Worm (Caenorhabditis elegans) whole organism, late embryonic: Measurements from ENCODE around the gene C29F7.10.
"Not testable (repeated sequence)": the region's sequence is repeated elsewhere in the genome, so short reads cannot be mapped to it uniquely, and the experiment has no call there.

Experiments
- C38D4.7 ChIP-seq: fragments of 200-800 bp; sonication (Bioruptor generic); optimal IDR thresholded peaks from 2 replicates; lab custom pipeline; 2018; ENCODE audit warnings: mild to moderate bottlenecking, missing genetic modification characterization, moderate library complexity, missing compliant biosample characterization
- F13H6.1 ChIP-seq: sonication (generic microtip); optimal IDR thresholded peaks from 2 replicates; lab custom pipeline; 2016; ENCODE audit warnings: missing genetic modification characterization, missing compliant biosample characterization
- T23F11.4 ChIP-seq: fragments of 200-800 bp; sonication (Bioruptor generic); optimal IDR thresholded peaks from 2 replicates; lab custom pipeline; 2018; ENCODE audit warnings: mild to moderate bottlenecking, missing genetic modification characterization, missing compliant biosample characterization
- Y22D7AL.16 ChIP-seq: sonication (generic microtip); optimal IDR thresholded peaks from 2 replicates; lab custom pipeline; 2016; ENCODE audit warnings: missing genetic modification characterization, missing compliant biosample characterization
- ahr-1 ChIP-seq: sonication (generic microtip); optimal IDR thresholded peaks from 2 replicates; lab custom pipeline; 2016; ENCODE audit warnings: missing genetic modification characterization, missing compliant biosample characterization
- ama-1 ChIP-seq: fragments of 150-350 bp; optimal IDR thresholded peaks from 2 replicates; lab custom pipeline; 2014
- ceh-14 ChIP-seq: sonication (generic microtip); optimal IDR thresholded peaks from 2 replicates; lab custom pipeline; 2016; ENCODE audit warnings: missing genotype, missing genetic modification characterization, missing compliant biosample characterization
- ceh-18 ChIP-seq: sonication (generic microtip); optimal IDR thresholded peaks from 2 replicates; lab custom pipeline; 2016; ENCODE audit warnings: missing genetic modification characterization, missing compliant biosample characterization
- ceh-24 ChIP-seq: sonication (generic microtip); optimal IDR thresholded peaks from 2 replicates; lab custom pipeline; 2016; ENCODE audit warnings: mild to moderate bottlenecking, missing genetic modification characterization, missing compliant biosample characterization
- ceh-30 ChIP-seq: fragments of 150-350 bp; optimal IDR thresholded peaks from 2 replicates; lab custom pipeline; 2014; ENCODE audit warnings: missing biosample characterization, missing genetic modification characterization
- ceh-31 ChIP-seq: sonication (generic microtip); optimal IDR thresholded peaks from 2 replicates; lab custom pipeline; 2016; ENCODE audit warnings: missing genetic modification characterization, missing compliant biosample characterization
- ceh-34 ChIP-seq: sonication (generic microtip); optimal IDR thresholded peaks from 2 replicates; lab custom pipeline; 2016; ENCODE audit warnings: mild to moderate bottlenecking, missing genetic modification characterization, missing compliant biosample characterization
- ceh-48 ChIP-seq: sonication (generic microtip); optimal IDR thresholded peaks from 2 replicates; lab custom pipeline; 2016; ENCODE audit warnings: missing genetic modification characterization, inconsistent platforms, missing compliant biosample characterization
- ceh-6 ChIP-seq: fragments of 200-800 bp; sonication (Bioruptor generic); optimal IDR thresholded peaks from 2 replicates; lab custom pipeline; 2018; ENCODE audit warnings: mild to moderate bottlenecking, missing genetic modification characterization, missing compliant biosample characterization
- che-1 ChIP-seq: sonication (generic microtip); optimal IDR thresholded peaks from 2 replicates; lab custom pipeline; 2016; ENCODE audit warnings: mild to moderate bottlenecking, missing genetic modification characterization, missing compliant biosample characterization
- dve-1 ChIP-seq: sonication (generic microtip); optimal IDR thresholded peaks from 2 replicates; lab custom pipeline; 2017; ENCODE audit warnings: antibody characterized with exemption, mild to moderate bottlenecking, missing genetic modification characterization, missing compliant biosample characterization
- elt-2 ChIP-seq: sonication (generic microtip); optimal IDR thresholded peaks from 2 replicates; lab custom pipeline; 2016; ENCODE audit warnings: missing genetic modification reagents, missing genetic modification characterization, missing compliant biosample characterization
- ets-4 ChIP-seq: sonication (generic microtip); optimal IDR thresholded peaks from 2 replicates; lab custom pipeline; 2016; ENCODE audit warnings: missing genetic modification characterization, missing compliant biosample characterization
- fax-1 ChIP-seq: sonication (generic microtip); optimal IDR thresholded peaks from 2 replicates; lab custom pipeline; 2016; ENCODE audit warnings: missing genotype, missing genetic modification characterization, missing compliant biosample characterization
- fkh-10 ChIP-seq: fragments of 150-350 bp; optimal IDR thresholded peaks from 2 replicates; lab custom pipeline; 2014; ENCODE audit warnings: missing biosample characterization, missing genetic modification reagents, missing genetic modification characterization
- gmeb-2 ChIP-seq: sonication (generic microtip); optimal IDR thresholded peaks from 2 replicates; lab custom pipeline; 2016; ENCODE audit warnings: missing genetic modification characterization, inconsistent platforms, missing compliant biosample characterization
- hlh-15 ChIP-seq: sonication (generic microtip); optimal IDR thresholded peaks from 2 replicates; lab custom pipeline; 2016; ENCODE audit warnings: missing genetic modification characterization, missing compliant biosample characterization
- hlh-6 ChIP-seq: sonication (generic microtip); optimal IDR thresholded peaks from 2 replicates; lab custom pipeline; 2016; ENCODE audit warnings: missing genotype, missing genetic modification characterization, missing compliant biosample characterization
- lim-6 ChIP-seq: sonication (generic microtip); optimal IDR thresholded peaks from 2 replicates; lab custom pipeline; 2016; ENCODE audit warnings: missing genetic modification characterization, missing compliant biosample characterization
- lin-11 ChIP-seq: fragments of 200-800 bp; sonication (Bioruptor generic); optimal IDR thresholded peaks from 2 replicates; lab custom pipeline; 2018; ENCODE audit warnings: mild to moderate bottlenecking, missing genetic modification characterization, missing compliant biosample characterization
- madf-2 ChIP-seq: sonication (generic microtip); optimal IDR thresholded peaks from 2 replicates; lab custom pipeline; 2017; ENCODE audit warnings: missing genetic modification characterization, missing compliant biosample characterization
- nhr-11 ChIP-seq: fragments of 150-350 bp; optimal IDR thresholded peaks from 2 replicates; lab custom pipeline; 2014; ENCODE audit warnings: missing biosample characterization, missing genetic modification characterization
- odd-2 ChIP-seq: sonication (generic microtip); optimal IDR thresholded peaks from 2 replicates; lab custom pipeline; 2017; ENCODE audit warnings: antibody characterized with exemption, mild to moderate bottlenecking, missing genetic modification characterization, missing compliant biosample characterization
- pag-3 ChIP-seq: sonication (generic microtip); optimal IDR thresholded peaks from 2 replicates; lab custom pipeline; 2016; ENCODE audit warnings: missing compliant biosample characterization, missing genetic modification characterization, borderline replicate concordance
- pax-1 ChIP-seq: fragments of 150-350 bp; optimal IDR thresholded peaks from 2 replicates; lab custom pipeline; 2014; ENCODE audit warnings: missing biosample characterization, missing genetic modification characterization
- pha-2 ChIP-seq: sonication (generic microtip); optimal IDR thresholded peaks from 2 replicates; lab custom pipeline; 2017; ENCODE audit warnings: mild to moderate bottlenecking, missing genetic modification characterization, missing compliant biosample characterization
- pqm-1 ChIP-seq: sonication (generic microtip); optimal IDR thresholded peaks from 2 replicates; lab custom pipeline; 2016; ENCODE audit warnings: missing genetic modification characterization, missing compliant biosample characterization
- pros-1 ChIP-seq: fragments of 150-350 bp; optimal IDR thresholded peaks from 2 replicates; lab custom pipeline; 2014; ENCODE audit warnings: missing biosample characterization, missing genetic modification reagents, missing genetic modification characterization
- ref-2 ChIP-seq: sonication (generic microtip); optimal IDR thresholded peaks from 2 replicates; lab custom pipeline; 2016; ENCODE audit warnings: missing genetic modification characterization, missing compliant biosample characterization
- rnt-1 ChIP-seq: sonication (generic microtip); optimal IDR thresholded peaks from 2 replicates; lab custom pipeline; 2016; ENCODE audit warnings: missing genetic modification characterization, missing compliant biosample characterization
- sdc-2 ChIP-seq: sonication (generic microtip); optimal IDR thresholded peaks from 2 replicates; lab custom pipeline; 2016; ENCODE audit warnings: missing genotype, missing genetic modification characterization, missing compliant biosample characterization
- sox-4 ChIP-seq: sonication (generic microtip); optimal IDR thresholded peaks from 2 replicates; lab custom pipeline; 2017; ENCODE audit warnings: mild to moderate bottlenecking, missing genetic modification characterization, inconsistent platforms, missing compliant biosample characterization
- syd-9 ChIP-seq: sonication (generic microtip); optimal IDR thresholded peaks from 2 replicates; lab custom pipeline; 2016; ENCODE audit warnings: mild to moderate bottlenecking, missing genetic modification characterization, moderate library complexity, missing compliant biosample characterization
- tbx-7 ChIP-seq: sonication (generic microtip); optimal IDR thresholded peaks from 2 replicates; lab custom pipeline; 2016; ENCODE audit warnings: missing genotype, missing genetic modification characterization, missing compliant biosample characterization
- unc-55 ChIP-seq: sonication (generic microtip); optimal IDR thresholded peaks from 2 replicates; lab custom pipeline; 2017; ENCODE audit warnings: missing biosample characterization, missing genetic modification reagents, missing genetic modification characterization
- zip-5 ChIP-seq: sonication (generic microtip); optimal IDR thresholded peaks from 2 replicates; lab custom pipeline; 2016; ENCODE audit warnings: missing genetic modification characterization, missing compliant biosample characterization

The C29F7.10 gene

DNA sequence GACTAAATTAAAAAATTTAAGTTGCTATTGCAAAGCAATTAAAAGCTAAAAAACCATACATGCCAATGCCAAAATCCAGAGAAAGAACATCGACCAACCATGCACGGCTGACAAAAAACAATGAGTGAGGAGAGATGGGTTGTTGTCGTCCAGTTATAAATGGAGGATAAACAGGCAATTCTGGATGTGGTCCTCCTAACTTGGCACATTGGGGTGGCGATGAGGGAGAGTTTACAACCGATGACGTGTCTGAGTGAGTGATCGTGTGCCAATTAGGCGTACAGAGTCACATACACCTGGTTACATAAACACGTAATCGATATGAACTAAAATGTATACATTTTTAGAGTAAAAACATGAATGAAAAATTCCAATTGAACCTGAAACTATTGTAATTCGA is at the start of gene C29F7.10:
TSS of gene C29F7.10 (minus strand) at position 101 of the 400 bp plus-strand sequence.
- TF ChIP-seq pax-1 (tag; lab: Kevin White, UChicago); ceh-24 (tag; lab: Kevin White, UChicago); ceh-6 (GFP tag; lab: Kevin White, UChicago): not testable (repeated sequence)

DNA sequence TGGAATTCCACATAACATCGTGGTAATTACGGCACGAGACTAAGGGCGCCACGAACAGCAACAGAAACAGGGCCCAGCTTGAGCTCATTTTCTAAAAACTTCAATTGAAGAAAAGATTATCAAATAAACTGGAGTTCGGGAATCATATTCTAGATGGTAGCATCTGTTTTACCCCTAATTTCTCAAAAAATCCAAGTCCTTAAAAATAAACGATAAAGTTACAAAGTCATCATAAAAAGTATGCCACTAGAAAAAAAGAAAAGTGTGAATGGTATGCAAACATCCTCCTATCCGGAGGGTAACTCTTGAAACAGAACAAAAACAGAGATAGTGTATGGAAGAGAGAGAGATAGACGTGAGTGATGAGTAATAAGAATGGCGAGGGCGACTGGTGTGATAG is 46.1 kb upstream of the C29F7.10 start, which contains the start of gene efn-3:
TSS of gene efn-3 (minus strand) at position 101 of the 400 bp plus-strand sequence.
- TF ChIP-seq ama-1 (lab: Kevin White, UChicago): no peak
- TF ChIP-seq pha-2 (tag; lab: Kevin White, UChicago): no peak
- no peak for TF ChIP-seq sox-4
- no peak for TF ChIP-seq ceh-30 (tag; lab: Kevin White, UChicago)
- no peak for TF ChIP-seq pax-1 (tag; lab: Kevin White, UChicago)
- no peak for TF ChIP-seq zip-5 (tag; lab: Kevin White, UChicago)
- no peak for TF ChIP-seq ceh-48 (tag; lab: Kevin White, UChicago)
- TF ChIP-seq ceh-6 (GFP tag; lab: Kevin White, UChicago): no peak
- TF ChIP-seq sdc-2 (tag; lab: Kevin White, UChicago): no peak
- TF ChIP-seq dve-1 (tag; lab: Kevin White, UChicago): no peak
- TF ChIP-seq T23F11.4 (GFP tag; lab: Kevin White, UChicago): no peak
- no peak for TF ChIP-seq syd-9 (tag; lab: Kevin White, UChicago)
- TF ChIP-seq fkh-10 (GFP tag; lab: Kevin White, UChicago): no peak
- no peak for TF ChIP-seq unc-55
- no peak for TF ChIP-seq pag-3 (tag; lab: Kevin White, UChicago)
- no peak for TF ChIP-seq C38D4.7 (GFP tag; lab: Kevin White, UChicago)
- TF ChIP-seq ceh-31 (tag; lab: Kevin White, UChicago): no peak

DNA sequence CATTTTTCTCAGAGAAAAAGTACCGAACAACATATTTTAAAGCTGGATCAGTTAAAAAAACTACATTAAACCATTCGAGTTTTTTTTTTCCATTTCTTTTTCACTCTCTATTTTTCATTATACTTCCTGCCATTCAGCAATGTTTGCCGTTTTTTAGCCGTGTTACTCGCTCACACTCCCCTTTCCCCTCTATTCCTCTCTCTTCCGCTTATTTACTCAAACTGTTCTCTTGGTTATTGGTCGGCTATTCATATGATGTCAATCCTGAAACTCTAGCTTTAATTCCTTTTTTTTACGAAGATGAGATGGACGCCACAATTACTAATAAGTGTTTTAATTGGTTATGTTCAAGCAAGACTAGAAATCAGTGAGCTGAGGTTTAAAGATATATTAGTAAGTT is 40.6 kb upstream of the C29F7.10 start, which contains the start of gene tre-4:
TSS of gene tre-4 (plus strand) at position 301 of the 400 bp plus-strand sequence.
- no peak for TF ChIP-seq pqm-1
- no peak for TF ChIP-seq ceh-48 (tag; lab: Kevin White, UChicago)
- TF ChIP-seq pha-2 (tag; lab: Kevin White, UChicago): no peak
- TF ChIP-seq ets-4 (tag; lab: Kevin White, UChicago): no peak
- no peak for TF ChIP-seq lim-6 (tag; lab: Kevin White, UChicago)
- no peak for TF ChIP-seq zip-5 (tag; lab: Kevin White, UChicago)
- TF ChIP-seq ceh-18 (tag; lab: Kevin White, UChicago): no peak
- no peak for TF ChIP-seq pros-1 (tag; lab: Kevin White, UChicago)
- TF ChIP-seq elt-2: no peak
- no peak for TF ChIP-seq ceh-30 (tag; lab: Kevin White, UChicago)
- no peak for TF ChIP-seq ceh-31 (tag; lab: Kevin White, UChicago)
- TF ChIP-seq ceh-14 (tag; lab: Kevin White, UChicago): no peak
- no peak for TF ChIP-seq lin-11
- no peak for TF ChIP-seq ref-2 (tag; lab: Kevin White, UChicago)
- TF ChIP-seq rnt-1 (tag; lab: Kevin White, UChicago): no peak
- no peak for TF ChIP-seq sox-4

DNA sequence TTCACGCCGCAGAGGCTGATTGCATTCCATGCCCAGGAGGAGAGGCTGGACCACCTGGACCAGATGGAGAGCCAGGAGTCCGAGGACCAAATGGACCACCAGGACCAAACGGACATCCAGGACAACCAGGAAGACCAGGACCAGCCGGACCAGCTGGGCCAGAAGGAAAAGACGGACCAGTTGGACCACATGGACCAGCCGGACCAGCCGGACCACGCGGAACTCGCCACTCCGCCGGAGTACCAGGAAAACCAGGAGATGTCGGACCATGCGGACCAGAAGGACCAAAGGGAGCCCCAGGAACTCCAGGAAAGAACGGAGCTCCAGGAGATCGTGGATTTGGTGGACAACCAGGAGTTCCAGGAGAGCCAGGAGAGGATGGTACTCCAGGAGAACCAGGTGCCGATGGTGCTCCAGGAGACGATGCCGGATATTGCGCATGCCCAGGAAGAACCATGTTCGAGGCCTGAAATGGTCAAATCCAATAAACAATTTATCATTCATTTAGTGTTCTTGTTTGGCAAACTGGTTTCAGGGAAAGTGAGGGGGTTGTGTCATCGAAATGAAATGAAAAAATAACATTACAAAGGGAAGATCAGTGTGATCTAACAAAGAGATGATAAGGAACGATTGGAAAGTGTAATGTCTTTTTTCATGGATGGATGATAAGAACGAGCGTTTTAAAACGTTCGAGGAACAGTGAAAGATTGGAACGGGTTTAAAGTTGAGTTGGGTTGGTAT is 38.8 kb upstream of the C29F7.10 start:
- TF ChIP-seq hlh-6 (tag; lab: Kevin White, UChicago) (peak; percentile 73), gmeb-2 (tag; lab: Kevin White, UChicago) (no peak), rnt-1 (tag; lab: Kevin White, UChicago) (no peak), madf-2 (tag; lab: Kevin White, UChicago) (no peak)
- TF ChIP-seq, all 69 proteins: peak for 1

DNA sequence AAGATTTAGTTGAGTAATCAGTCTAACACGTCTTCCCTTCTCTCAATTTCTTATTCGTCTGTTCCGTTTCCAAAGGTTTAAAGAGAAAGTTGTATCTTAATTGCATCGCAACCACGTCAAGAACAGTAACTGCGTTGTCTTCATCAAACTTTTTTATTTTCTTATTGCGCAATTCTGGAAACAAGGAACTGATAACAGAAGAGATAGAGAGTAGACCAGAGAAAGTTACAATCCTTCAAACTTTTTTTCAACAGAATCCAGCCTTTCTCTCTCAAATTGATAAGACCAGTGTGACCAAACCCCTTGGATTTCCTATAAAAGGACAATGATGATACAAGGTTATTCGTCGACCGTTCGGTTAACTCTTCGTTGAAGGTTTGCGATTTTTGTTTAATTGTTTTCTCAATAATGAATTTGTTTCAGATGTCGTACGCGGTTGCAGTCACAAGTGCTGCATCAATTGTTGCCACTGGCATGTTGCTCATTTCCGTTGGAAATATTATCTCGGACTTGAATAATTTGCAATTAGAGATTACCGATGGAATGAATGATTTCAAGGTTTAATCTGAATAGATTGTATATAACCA is 37.9 kb upstream of the C29F7.10 start, which contains the start of gene col-184:
TSS of gene col-184 (plus strand) at position 409 of the 587 bp plus-strand sequence.
- TF ChIP-seq ceh-34 (tag; lab: Kevin White, UChicago): no peak
- no peak for TF ChIP-seq fax-1 (tag; lab: Kevin White, UChicago)
- no peak for TF ChIP-seq F13H6.1 (tag; lab: Kevin White, UChicago)
- TF ChIP-seq che-1 (tag; lab: Kevin White, UChicago): no peak
- no peak for TF ChIP-seq ets-4 (tag; lab: Kevin White, UChicago)
- TF ChIP-seq rnt-1 (tag; lab: Kevin White, UChicago): no peak
- TF ChIP-seq ceh-31 (tag; lab: Kevin White, UChicago): no peak
- TF ChIP-seq ceh-30 (tag; lab: Kevin White, UChicago): no peak
- no peak for TF ChIP-seq ceh-6 (GFP tag; lab: Kevin White, UChicago)
- TF ChIP-seq ahr-1 (tag; lab: Kevin White, UChicago): no peak
- TF ChIP-seq tbx-7 (tag; lab: Kevin White, UChicago): no peak
- no peak for TF ChIP-seq nhr-11
- TF ChIP-seq Y22D7AL.16 (tag; lab: Kevin White, UChicago): no peak
- TF ChIP-seq pha-2 (tag; lab: Kevin White, UChicago): no peak
- TF ChIP-seq T23F11.4 (GFP tag; lab: Kevin White, UChicago): no peak
- TF ChIP-seq elt-2: no peak
- no peak for TF ChIP-seq odd-2 (tag; lab: Kevin White, UChicago)
- TF ChIP-seq dve-1 (tag; lab: Kevin White, UChicago): no peak
- no peak for TF ChIP-seq hlh-15 (tag; lab: Kevin White, UChicago)
